Worm (Caenorhabditis elegans) whole organism, L1 larva: ENCODE results near the gene str-190.

ENCODE experiments used
- C16A3.4 ChIP-seq: fragments of 150-350 bp; optimal IDR thresholded peaks from 2 replicates; lab custom pipeline; 2014; ENCODE audit warnings: missing biosample characterization, missing genetic modification characterization
- C34B4.2 ChIP-seq: sonication (generic microtip); optimal IDR thresholded peaks from 2 replicates; lab custom pipeline; 2017; ENCODE audit warnings: mild to moderate bottlenecking, missing genetic modification characterization, missing compliant biosample characterization
- Y116A8C.19 ChIP-seq: sonication (generic microtip); optimal IDR thresholded peaks from 2 replicates; lab custom pipeline; 2016; ENCODE audit warnings: missing compliant biosample characterization, missing genetic modification characterization, borderline replicate concordance
- aha-1 ChIP-seq: fragments of 150-350 bp; optimal IDR thresholded peaks from 2 replicates; lab custom pipeline; 2014; ENCODE audit warnings: missing biosample characterization, missing genetic modification characterization
- alr-1 ChIP-seq: fragments of 200-800 bp; sonication (Bioruptor generic); optimal IDR thresholded peaks from 2 replicates; lab custom pipeline; 2018; ENCODE audit warnings: borderline replicate concordance, mild to moderate bottlenecking, missing genetic modification characterization, missing compliant biosample characterization
- aly-2 ChIP-seq: fragments of 150-350 bp; optimal IDR thresholded peaks from 2 replicates; lab custom pipeline; 2014; ENCODE audit warnings: missing biosample characterization, missing genetic modification characterization
- ama-1 ChIP-seq: fragments of 150-350 bp; optimal IDR thresholded peaks from 2 replicates; lab custom pipeline; 2014
- blmp-1 ChIP-seq: fragments of 150-350 bp; optimal IDR thresholded peaks from 2 replicates; lab custom pipeline; 2014; ENCODE audit warnings: missing biosample characterization, missing genetic modification characterization
- ceh-90 ChIP-seq: sonication (generic microtip); optimal IDR thresholded peaks from 2 replicates; lab custom pipeline; 2016; ENCODE audit warnings: missing genetic modification characterization, missing compliant biosample characterization
- elt-3 ChIP-seq, 6 experiments: fragments of 150-350 bp in 1 of 6; sonication (generic microtip); optimal IDR thresholded peaks; 2 replicates each; lab custom pipeline; 2017 to 2018; ENCODE audit warnings: missing biosample characterization in 6 of 6, missing genetic modification characterization in 6 of 6, inconsistent platforms in 1 of 6
- ets-5 ChIP-seq: fragments of 200-800 bp; sonication (Bioruptor generic); IDR thresholded peaks from 2 replicates; pipeline ENCODE4 v1.3.6; 2022; ENCODE audit warnings: missing genetic modification characterization, missing compliant biosample characterization
- fkh-10 ChIP-seq: sonication (generic microtip); optimal IDR thresholded peaks from 2 replicates; lab custom pipeline; 2017; ENCODE audit warnings: missing biosample characterization, missing genetic modification reagents, missing genetic modification characterization
- fkh-8 ChIP-seq: sonication (generic microtip); optimal IDR thresholded peaks from 2 replicates; lab custom pipeline; 2016; ENCODE audit warnings: mild to moderate bottlenecking, missing genetic modification characterization, missing compliant biosample characterization
- fos-1 ChIP-seq: fragments of 150-350 bp; optimal IDR thresholded peaks from 2 replicates; lab custom pipeline; 2014; ENCODE audit warnings: missing biosample characterization, missing genetic modification characterization
- grh-1 ChIP-seq: fragments of 200-800 bp; sonication (Bioruptor generic); IDR thresholded peaks from 2 replicates; pipeline ENCODE4 v1.3.6; 2022; ENCODE audit warnings: missing genetic modification reagents, missing genetic modification characterization, missing compliant biosample characterization
- hlh-4 ChIP-seq: sonication (generic microtip); optimal IDR thresholded peaks from 2 replicates; lab custom pipeline; 2016; ENCODE audit warnings: mild to moderate bottlenecking, missing genetic modification characterization, missing compliant biosample characterization
- irx-1 ChIP-seq: sonication (generic microtip); optimal IDR thresholded peaks from 2 replicates; lab custom pipeline; 2016; ENCODE audit warnings: missing genetic modification characterization, missing compliant biosample characterization
- jun-1 ChIP-seq: fragments of 150-350 bp; optimal IDR thresholded peaks from 2 replicates; lab custom pipeline; 2014; ENCODE audit warnings: missing biosample characterization, missing genetic modification reagents, missing genetic modification characterization
- lin-13 ChIP-seq: fragments of 150-350 bp; optimal IDR thresholded peaks from 2 replicates; lab custom pipeline; 2014; ENCODE audit warnings: missing biosample characterization, missing genetic modification reagents, missing genetic modification characterization
- lin-14 ChIP-seq: fragments of 200-800 bp; sonication (Bioruptor generic); optimal IDR thresholded peaks from 2 replicates; lab custom pipeline; 2018; ENCODE audit warnings: mild to moderate bottlenecking, missing genetic modification characterization, moderate library complexity, missing compliant biosample characterization
- lin-35 ChIP-seq, 2 experiments: fragments of 150-350 bp; optimal IDR thresholded peaks; 2 replicates each; lab custom pipeline; 2014; ENCODE audit warnings: missing biosample characterization in 2 of 2, missing genetic modification characterization in 2 of 2, missing genetic modification reagents in 2 of 2
- lin-39 ChIP-seq: fragments of 150-350 bp; optimal IDR thresholded peaks from 2 replicates; lab custom pipeline; 2014; ENCODE audit warnings: missing biosample characterization, missing genetic modification reagents, missing genetic modification characterization
- mab-9 ChIP-seq: fragments of 200-800 bp; sonication (Bioruptor generic); IDR thresholded peaks from 2 replicates; pipeline ENCODE4 v1.3.6; 2022; ENCODE audit warnings: missing genetic modification reagents, missing genetic modification characterization, missing compliant biosample characterization
- nhr-19 ChIP-seq: fragments of 200-800 bp; sonication (Bioruptor generic); conservative IDR thresholded peaks from 2 replicates; pipeline ENCODE4 v1.3.6; 2022; ENCODE audit warnings: missing genetic modification characterization, missing compliant biosample characterization
- nhr-76 ChIP-seq: sonication (generic microtip); optimal IDR thresholded peaks from 2 replicates; lab custom pipeline; 2017; ENCODE audit warnings: missing biosample characterization, missing genetic modification characterization
- nhr-77 ChIP-seq: fragments of 150-350 bp; optimal IDR thresholded peaks from 2 replicates; lab custom pipeline; 2014; ENCODE audit warnings: missing biosample characterization, missing genetic modification characterization
- pag-3 ChIP-seq: sonication (generic microtip); optimal IDR thresholded peaks from 2 replicates; lab custom pipeline; 2017; ENCODE audit warnings: missing genetic modification characterization, mild to moderate bottlenecking, missing compliant biosample characterization, antibody characterized with exemption, borderline replicate concordance; ENCODE audit not compliant: insufficient read depth
- pax-3 ChIP-seq: fragments of 200-800 bp; sonication (Bioruptor generic); optimal IDR thresholded peaks from 2 replicates; lab custom pipeline; 2018; ENCODE audit warnings: mild to moderate bottlenecking, missing genetic modification characterization, moderate library complexity, missing compliant biosample characterization
- rnt-1 ChIP-seq: sonication (generic microtip); optimal IDR thresholded peaks from 2 replicates; lab custom pipeline; 2016; ENCODE audit warnings: mild to moderate bottlenecking, missing genetic modification characterization, moderate library complexity, missing compliant biosample characterization
- snpc-4 ChIP-seq: fragments of 150-350 bp; optimal IDR thresholded peaks from 2 replicates; lab custom pipeline; 2014; ENCODE audit warnings: missing biosample characterization, missing genetic modification characterization
- snu-23 ChIP-seq: sonication (generic microtip); optimal IDR thresholded peaks from 2 replicates; lab custom pipeline; 2016; ENCODE audit warnings: missing genetic modification characterization, missing compliant biosample characterization
- sup-37 ChIP-seq: fragments of 200-800 bp; sonication (Bioruptor generic); optimal IDR thresholded peaks from 2 replicates; lab custom pipeline; 2018; ENCODE audit warnings: mild to moderate bottlenecking, missing genetic modification characterization, missing compliant biosample characterization
- unc-130 ChIP-seq: fragments of 150-350 bp; optimal IDR thresholded peaks from 2 replicates; lab custom pipeline; 2017; ENCODE audit warnings: missing biosample characterization, missing genetic modification characterization, inconsistent platforms
- vab-15 ChIP-seq: sonication (generic microtip); optimal IDR thresholded peaks from 2 replicates; lab custom pipeline; 2017; ENCODE audit warnings: missing genotype, mild to moderate bottlenecking, missing genetic modification characterization, missing compliant biosample characterization
- zag-1 ChIP-seq: fragments of 150-350 bp; optimal IDR thresholded peaks from 2 replicates; lab custom pipeline; 2014; ENCODE audit warnings: missing biosample characterization, missing genetic modification characterization
- zip-4 ChIP-seq: fragments of 200-800 bp; sonication (Bioruptor generic); optimal IDR thresholded peaks from 2 replicates; lab custom pipeline; 2018; ENCODE audit warnings: mild to moderate bottlenecking, missing genetic modification characterization, moderate library complexity, missing compliant biosample characterization
- ztf-4 ChIP-seq: fragments of 150-350 bp; optimal IDR thresholded peaks from 2 replicates; lab custom pipeline; 2014; ENCODE audit warnings: missing biosample characterization, missing genetic modification characterization

Gene str-190

ce11 chrV:7465509-7465908 lies 12.8 kb downstream of the str-190 start, which contains the start of gene F25E5.1 (continued):
- TF ChIP-seq irx-1 (tag; lab: Kevin White, UChicago) (peak; percentile 44), pax-3 (tag; lab: Kevin White, UChicago) (no peak), C16A3.4 (peak; percentile 29), ztf-4 (no peak), sup-37 (no peak), snu-23 (GFP tag; lab: Kevin White, UChicago) (peak; percentile 76), unc-130 (tag; lab: Kevin White, UChicago) (no peak), lin-14 (GFP tag; lab: Kevin White, UChicago) (peak; percentile 93), fkh-8 (tag; lab: Kevin White, UChicago) (peak; percentile 82), nhr-76 (tag; lab: Kevin White, UChicago) (no peak), aly-2 (no peak), hlh-4 (no peak)

ce11 chrV:7464696-7465095 lies 13.6 kb downstream of the str-190 start, which contains the start of gene srh-89:
Gene srh-89 (minus strand): TSS chrV:7464796.
- no peak for TF ChIP-seq lin-35 (GFP tag; optimal IDR thresholded peaks at IDR 0.05; lab: Kevin White, UChicago)
- TF ChIP-seq grh-1: no peak
- TF ChIP-seq lin-13: no peak
- no peak for TF ChIP-seq alr-1 (tag; lab: Kevin White, UChicago)
- TF ChIP-seq aha-1 (tag; lab: Kevin White, UChicago): no peak
- TF ChIP-seq snpc-4: no peak
- TF ChIP-seq mab-9: no peak
- TF ChIP-seq pag-3 (tag; lab: Kevin White, UChicago): no peak
- no peak for TF ChIP-seq lin-14 (GFP tag; lab: Kevin White, UChicago)
- TF ChIP-seq rnt-1: no peak
- TF ChIP-seq unc-130 (tag; lab: Kevin White, UChicago): no peak
- TF ChIP-seq nhr-77 (tag; lab: Kevin White, UChicago): no peak
- no peak for TF ChIP-seq vab-15 (tag; lab: Kevin White, UChicago)
- TF ChIP-seq Y116A8C.19 (tag; lab: Kevin White, UChicago): no peak
- no peak for TF ChIP-seq C34B4.2 (tag; lab: Kevin White, UChicago)
- TF ChIP-seq zip-4: no peak
- no peak for TF ChIP-seq ets-5
- no peak for TF ChIP-seq nhr-19 (GFP tag; lab: Robert Waterston, UW)
- no peak for TF ChIP-seq lin-39
- TF ChIP-seq elt-3 (tag; optimal IDR thresholded peaks at IDR 0.05; lab: Kevin White, UChicago): no peak

- TF ChIP-seq Y116A8C.19 (tag; lab: Kevin White, UChicago): no peak
- TF ChIP-seq ama-1: no peak
- TF ChIP-seq grh-1: no peak
- TF ChIP-seq ceh-90 (tag; lab: Kevin White, UChicago): no peak
Measured at ce11 chrV:7460898-7461297, 17.4 kb downstream of the str-190 start, which contains the start of gene srh-92. Gene srh-92 (minus strand): TSS chrV:7460998.

- no peak for TF ChIP-seq elt-3 (tag; optimal IDR thresholded peaks at IDR 0.05; lab: Kevin White, UChicago)
- no peak for TF ChIP-seq fkh-10
- no peak for TF ChIP-seq C16A3.4
- no peak for TF ChIP-seq jun-1 (tag; lab: Kevin White, UChicago)
- TF ChIP-seq ama-1: no peak
- TF ChIP-seq blmp-1 (tag; lab: Kevin White, UChicago): no peak
- no peak for TF ChIP-seq lin-35 (GFP tag; optimal IDR thresholded peaks at IDR 0.05; lab: Kevin White, UChicago)
- TF ChIP-seq rnt-1: no peak
- TF ChIP-seq zag-1: no peak
- TF ChIP-seq fos-1 (tag; lab: Kevin White, UChicago): no peak
- TF ChIP-seq, all 84 proteins: peak for 0
Measured at ce11 chrV:7455008-7455407, 23.3 kb downstream of the str-190 start, which contains the start of gene F25E5.2. Gene F25E5.2 (plus strand): TSS chrV:7455308.
